Fruit fly (Drosophila melanogaster): ENCODE measurements around the gene CG42821.

The CG42821 gene

DNA sequence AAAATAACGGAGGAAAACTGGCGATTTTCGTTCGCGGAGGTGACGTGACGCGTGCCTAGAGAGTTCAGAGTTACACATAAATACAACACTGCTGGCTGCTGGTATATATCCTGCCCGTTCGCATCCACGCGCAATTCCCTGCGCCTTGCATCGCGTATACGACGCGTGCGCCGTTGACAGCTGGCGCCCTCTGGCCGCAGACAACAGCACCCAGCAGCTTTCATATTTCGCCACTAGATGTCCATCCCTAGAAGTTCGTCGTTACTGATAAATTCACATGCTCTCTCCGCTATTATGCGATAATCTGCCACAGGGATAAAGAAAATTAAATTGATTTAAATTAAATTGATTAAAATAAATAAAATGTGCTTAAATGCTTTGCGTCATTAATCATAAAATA, 10.4 kb upstream of the CG42821 start, which contains the start of gene Sur-8 (continued):
- peak; percentile 82 for TF ChIP-seq CG9932 (GFP tag; IDR thresholded peaks at IDR 0.05)
- peak; percentile 85 for TF ChIP-seq Xbp1 (GFP tag; optimal IDR thresholded peaks at IDR 0.05)
- TF ChIP-seq wdn (GFP tag; IDR thresholded peaks at IDR 0.05), result no peak
- TF ChIP-seq CG11247 (GFP tag; IDR thresholded peaks at IDR 0.05), result peak; percentile 89
- TF ChIP-seq ATbp (GFP tag; optimal IDR thresholded peaks at IDR 0.05), result peak; percentile 30

DNA sequence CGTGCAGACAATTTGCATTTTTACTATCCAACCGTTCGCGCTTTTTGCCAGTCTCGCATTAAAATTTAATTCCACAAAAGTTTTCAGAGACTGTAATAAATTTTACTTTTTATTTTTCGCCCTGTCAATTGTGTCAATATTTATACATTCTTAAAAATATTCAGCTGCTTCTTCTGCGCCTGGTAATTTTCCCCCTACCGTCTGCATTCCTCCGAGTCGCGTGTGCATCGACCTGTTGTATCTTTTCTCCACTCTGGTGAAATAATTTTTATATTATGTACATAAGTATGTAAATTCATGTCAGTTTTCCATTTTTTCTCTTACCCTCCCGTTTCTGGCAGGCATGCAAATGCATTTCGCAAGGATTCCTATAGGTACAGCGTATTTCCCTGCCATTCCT, 9.7 kb upstream of the CG42821 start, which contains the start of gene CG34279:
TSS of gene CG34279 (minus strand) at position 101 of the 400 bp plus-strand sequence.
- no peak for TF ChIP-seq esg (GFP tag; conservative IDR thresholded peaks at IDR 0.05)
- TF ChIP-seq grau (tag; optimal IDR thresholded peaks at IDR 0.05), result no peak
- no peak for TF ChIP-seq CG7928 (GFP tag; optimal IDR thresholded peaks at IDR 0.05)
- no peak for TF ChIP-seq CG4282 (GFP tag; optimal IDR thresholded peaks at IDR 0.05)
- TF ChIP-seq CG11696 (GFP tag; IDR thresholded peaks at IDR 0.05), result no peak
- no peak for TF ChIP-seq kay (GFP tag; optimal IDR thresholded peaks at IDR 0.05)
- no peak for TF ChIP-seq CG8388 (GFP tag; optimal IDR thresholded peaks at IDR 0.05)
- TF ChIP-seq aop (GFP tag; IDR thresholded peaks at IDR 0.05), result no peak
- TF ChIP-seq kah (GFP tag; optimal IDR thresholded peaks at IDR 0.05), result no peak
- TF ChIP-seq bcd (GFP tag; optimal IDR thresholded peaks at IDR 0.05), result no peak
- TF ChIP-seq Fer2 (tag; optimal IDR thresholded peaks at IDR 0.05), result no peak
- no peak for TF ChIP-seq CG15601 (tag; optimal IDR thresholded peaks at IDR 0.05)
- no peak for TF ChIP-seq CG1603 (tag; optimal IDR thresholded peaks at IDR 0.05)
- TF ChIP-seq stwl (tag; optimal IDR thresholded peaks at IDR 0.05), result no peak
- no peak for TF ChIP-seq insv (GFP tag; optimal IDR thresholded peaks at IDR 0.05)
- TF ChIP-seq CG12299 (tag; optimal IDR thresholded peaks at IDR 0.05), result no peak
- TF ChIP-seq Nf-YB (GFP tag; optimal IDR thresholded peaks at IDR 0.05), result no peak

DNA sequence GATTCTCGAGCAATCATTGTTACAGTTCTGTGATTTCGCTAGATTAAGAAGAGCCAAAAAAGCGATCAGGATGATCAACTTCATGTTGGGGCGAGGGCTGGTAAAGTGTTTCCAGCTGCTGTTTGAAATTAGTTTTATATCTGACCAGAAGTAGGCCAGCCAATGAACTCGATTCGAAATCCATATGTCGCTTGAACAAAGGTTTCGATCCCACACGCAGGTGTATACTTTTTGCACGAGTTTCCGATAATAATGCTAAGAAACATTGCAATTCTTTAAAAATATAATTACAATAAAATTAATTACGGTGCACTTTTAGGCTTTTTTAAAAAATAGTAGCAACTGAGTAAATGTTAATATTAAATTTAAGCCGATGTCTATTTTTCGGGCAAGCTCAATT, 9.3 kb upstream of the CG42821 start, which contains the start of gene CG34280:
TSS of gene CG34280 (minus strand) at position 101 of the 400 bp plus-strand sequence.
- no peak for TF ChIP-seq CG13624 (GFP tag; optimal IDR thresholded peaks at IDR 0.05)
- TF ChIP-seq lola (GFP tag; optimal IDR thresholded peaks at IDR 0.05), result no peak
- TF ChIP-seq Fer2 (tag; optimal IDR thresholded peaks at IDR 0.05), result no peak
- no peak for TF ChIP-seq CG9215 (GFP tag; IDR thresholded peaks at IDR 0.05)
- no peak for TF ChIP-seq onecut (GFP tag; IDR thresholded peaks at IDR 0.05)
- TF ChIP-seq CG6254 (GFP tag; optimal IDR thresholded peaks at IDR 0.05), result no peak
- no peak for TF ChIP-seq CG14965 (GFP tag; optimal IDR thresholded peaks at IDR 0.05; ENCODE audit: borderline replicate concordance)
- no peak for TF ChIP-seq CG9609 (GFP tag; optimal IDR thresholded peaks at IDR 0.05)
- TF ChIP-seq gem (tag; optimal IDR thresholded peaks at IDR 0.05), result no peak
- no peak for TF ChIP-seq lilli (GFP tag; optimal IDR thresholded peaks at IDR 0.05)
- TF ChIP-seq crol (GFP tag; IDR thresholded peaks at IDR 0.05), result no peak
- TF ChIP-seq jigr1 (GFP tag; IDR thresholded peaks at IDR 0.05), result no peak
- no peak for TF ChIP-seq pho (GFP tag; optimal IDR thresholded peaks at IDR 0.05)
- no peak for TF ChIP-seq caup (GFP tag; optimal IDR thresholded peaks at IDR 0.05; ENCODE audit: severe bottlenecking)
- no peak for TF ChIP-seq Taf1 (GFP tag; IDR thresholded peaks at IDR 0.05)
- TF ChIP-seq CG16813 (GFP tag; IDR thresholded peaks at IDR 0.05; ENCODE audit: partially characterized antibody), result no peak
- TF ChIP-seq CG11093 (GFP tag; IDR thresholded peaks at IDR 0.05), result no peak
- no peak for TF ChIP-seq zf30C (GFP tag; optimal IDR thresholded peaks at IDR 0.05)
- TF ChIP-seq CG10209 (GFP tag; optimal IDR thresholded peaks at IDR 0.05), result no peak
- no peak for TF ChIP-seq CG15514 (GFP tag; optimal IDR thresholded peaks at IDR 0.05)

Measured in whole organism, embryonic.